Worm (Caenorhabditis elegans): ENCODE results near the gene T07A9.12.

DNA sequence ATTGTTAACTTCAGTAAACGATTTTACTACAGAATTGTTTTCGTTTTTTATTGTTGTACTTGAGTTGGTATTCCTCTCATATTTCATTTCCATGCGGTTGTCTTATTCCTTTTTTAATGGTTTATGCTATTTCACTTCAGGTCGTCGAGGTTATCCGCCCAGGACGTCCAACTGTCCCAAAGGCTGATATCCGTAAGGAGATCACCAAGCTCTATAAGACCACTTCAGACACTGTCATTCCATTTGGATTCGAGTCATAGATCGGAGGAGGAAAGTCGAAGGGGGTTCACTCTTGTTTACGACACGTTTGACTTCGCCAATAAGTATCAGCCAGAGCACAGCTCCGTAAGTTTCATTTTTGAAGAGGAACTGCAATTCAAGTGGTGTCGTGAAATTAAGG is 24.1 kb upstream of the T07A9.12 start, which contains the start of gene T07A9.14:
- no peak for TF ChIP-seq aly-2 (tag; optimal IDR thresholded peaks at IDR 0.05)
- no peak for TF ChIP-seq elt-1 (tag; optimal IDR thresholded peaks at IDR 0.05)
- TF ChIP-seq ztf-11 (tag; optimal IDR thresholded peaks at IDR 0.05), result no peak
- TF ChIP-seq ceh-82 (tag; optimal IDR thresholded peaks at IDR 0.05), result no peak
- no peak for TF ChIP-seq lin-39 (tag; optimal IDR thresholded peaks at IDR 0.05)
- no peak for TF ChIP-seq zag-1 (tag; optimal IDR thresholded peaks at IDR 0.05)
- no peak for TF ChIP-seq egl-27 (tag; optimal IDR thresholded peaks at IDR 0.05)
- TF ChIP-seq nhr-11 (tag; optimal IDR thresholded peaks at IDR 0.05), result no peak
- no peak for TF ChIP-seq nhr-67 (tag; optimal IDR thresholded peaks at IDR 0.05)
- no peak for TF ChIP-seq sea-2 (GFP tag; optimal IDR thresholded peaks at IDR 0.05)
- TF ChIP-seq snpc-4 (tag; optimal IDR thresholded peaks at IDR 0.05), result no peak
- TF ChIP-seq nhr-76 (tag; optimal IDR thresholded peaks at IDR 0.05), result no peak
- no peak for TF ChIP-seq pha-4 (tag; optimal IDR thresholded peaks at IDR 0.05)

All from whole organism, L3 larva.